Worm (Caenorhabditis elegans) whole organism, late embryonic: ENCODE measurements around the gene C16C8.11.

ENCODE experiments used
- C08G9.2 ChIP-seq: sonication (generic microtip); optimal IDR thresholded peaks from 2 replicates; lab custom pipeline; 2016; ENCODE audit warnings: mild to moderate bottlenecking, missing genetic modification characterization, moderate library complexity, missing compliant biosample characterization
- K02D7.2 ChIP-seq: sonication (generic microtip); optimal IDR thresholded peaks from 2 replicates; lab custom pipeline; 2017; ENCODE audit warnings: mild to moderate bottlenecking, missing genetic modification characterization, missing compliant biosample characterization
- K09A11.1 ChIP-seq: sonication (generic microtip); optimal IDR thresholded peaks from 2 replicates; lab custom pipeline; 2017; ENCODE audit warnings: antibody characterized with exemption, mild to moderate bottlenecking, missing genetic modification characterization, missing compliant biosample characterization; ENCODE audit not compliant: insufficient read depth
- T23F11.4 ChIP-seq: fragments of 200-800 bp; sonication (Bioruptor generic); optimal IDR thresholded peaks from 2 replicates; lab custom pipeline; 2018; ENCODE audit warnings: mild to moderate bottlenecking, missing genetic modification characterization, missing compliant biosample characterization
- Y22D7AL.16 ChIP-seq: sonication (generic microtip); optimal IDR thresholded peaks from 2 replicates; lab custom pipeline; 2016; ENCODE audit warnings: missing genetic modification characterization, missing compliant biosample characterization
- ahr-1 ChIP-seq: sonication (generic microtip); optimal IDR thresholded peaks from 2 replicates; lab custom pipeline; 2016; ENCODE audit warnings: missing genetic modification characterization, missing compliant biosample characterization
- ceh-14 ChIP-seq: sonication (generic microtip); optimal IDR thresholded peaks from 2 replicates; lab custom pipeline; 2016; ENCODE audit warnings: missing genotype, missing genetic modification characterization, missing compliant biosample characterization
- ceh-18 ChIP-seq: sonication (generic microtip); optimal IDR thresholded peaks from 2 replicates; lab custom pipeline; 2016; ENCODE audit warnings: missing genetic modification characterization, missing compliant biosample characterization
- ceh-24 ChIP-seq: sonication (generic microtip); optimal IDR thresholded peaks from 2 replicates; lab custom pipeline; 2016; ENCODE audit warnings: mild to moderate bottlenecking, missing genetic modification characterization, missing compliant biosample characterization
- ceh-45 ChIP-seq: fragments of 200-800 bp; sonication (Bioruptor generic); IDR thresholded peaks from 2 replicates; pipeline ENCODE4 v1.3.6; 2022; ENCODE audit warnings: missing genetic modification reagents, missing genetic modification characterization, missing compliant biosample characterization
- ceh-48 ChIP-seq: sonication (generic microtip); optimal IDR thresholded peaks from 2 replicates; lab custom pipeline; 2016; ENCODE audit warnings: missing genetic modification characterization, inconsistent platforms, missing compliant biosample characterization
- ceh-6 ChIP-seq: fragments of 200-800 bp; sonication (Bioruptor generic); optimal IDR thresholded peaks from 2 replicates; lab custom pipeline; 2018; ENCODE audit warnings: mild to moderate bottlenecking, missing genetic modification characterization, missing compliant biosample characterization
- ceh-9 ChIP-seq: sonication (generic microtip); optimal IDR thresholded peaks from 2 replicates; lab custom pipeline; 2016; ENCODE audit warnings: mild to moderate bottlenecking, missing genetic modification characterization, inconsistent platforms, missing compliant biosample characterization
- dmd-4 ChIP-seq: sonication (generic microtip); optimal IDR thresholded peaks from 2 replicates; lab custom pipeline; 2016; ENCODE audit warnings: borderline replicate concordance, missing genetic modification characterization, missing compliant biosample characterization
- dve-1 ChIP-seq: sonication (generic microtip); optimal IDR thresholded peaks from 2 replicates; lab custom pipeline; 2017; ENCODE audit warnings: antibody characterized with exemption, mild to moderate bottlenecking, missing genetic modification characterization, missing compliant biosample characterization
- ets-4 ChIP-seq: sonication (generic microtip); optimal IDR thresholded peaks from 2 replicates; lab custom pipeline; 2016; ENCODE audit warnings: missing genetic modification characterization, missing compliant biosample characterization
- fax-1 ChIP-seq: sonication (generic microtip); optimal IDR thresholded peaks from 2 replicates; lab custom pipeline; 2016; ENCODE audit warnings: missing genotype, missing genetic modification characterization, missing compliant biosample characterization
- fkh-10 ChIP-seq: fragments of 150-350 bp; optimal IDR thresholded peaks from 2 replicates; lab custom pipeline; 2014; ENCODE audit warnings: missing biosample characterization, missing genetic modification reagents, missing genetic modification characterization
- fkh-6 ChIP-seq: sonication (generic microtip); optimal IDR thresholded peaks from 2 replicates; lab custom pipeline; 2016; ENCODE audit warnings: missing genetic modification characterization, missing compliant biosample characterization
- gmeb-2 ChIP-seq: sonication (generic microtip); optimal IDR thresholded peaks from 2 replicates; lab custom pipeline; 2016; ENCODE audit warnings: missing genetic modification characterization, inconsistent platforms, missing compliant biosample characterization
- hlh-13 ChIP-seq: fragments of 200-800 bp; sonication (Bioruptor generic); optimal IDR thresholded peaks from 2 replicates; lab custom pipeline; 2018; ENCODE audit warnings: mild to moderate bottlenecking, missing genetic modification characterization, missing compliant biosample characterization
- hlh-15 ChIP-seq: sonication (generic microtip); optimal IDR thresholded peaks from 2 replicates; lab custom pipeline; 2016; ENCODE audit warnings: missing genetic modification characterization, missing compliant biosample characterization
- hlh-30 ChIP-seq: sonication (generic microtip); optimal IDR thresholded peaks from 2 replicates; lab custom pipeline; 2017; ENCODE audit warnings: antibody characterized with exemption, missing genetic modification characterization, missing compliant biosample characterization; ENCODE audit not compliant: insufficient read depth
- hlh-6 ChIP-seq: sonication (generic microtip); optimal IDR thresholded peaks from 2 replicates; lab custom pipeline; 2016; ENCODE audit warnings: missing genotype, missing genetic modification characterization, missing compliant biosample characterization
- lim-6 ChIP-seq: sonication (generic microtip); optimal IDR thresholded peaks from 2 replicates; lab custom pipeline; 2016; ENCODE audit warnings: missing genetic modification characterization, missing compliant biosample characterization
- nfya-1 ChIP-seq: sonication (generic microtip); optimal IDR thresholded peaks from 2 replicates; lab custom pipeline; 2017; ENCODE audit warnings: missing genetic modification characterization, mild to moderate bottlenecking, missing compliant biosample characterization, antibody characterized with exemption, moderate library complexity
- nhr-232 ChIP-seq: sonication (generic microtip); optimal IDR thresholded peaks from 2 replicates; lab custom pipeline; 2016; ENCODE audit warnings: missing genetic modification characterization, missing compliant biosample characterization
- odd-2 ChIP-seq: sonication (generic microtip); optimal IDR thresholded peaks from 2 replicates; lab custom pipeline; 2017; ENCODE audit warnings: antibody characterized with exemption, mild to moderate bottlenecking, missing genetic modification characterization, missing compliant biosample characterization
- pag-3 ChIP-seq: sonication (generic microtip); optimal IDR thresholded peaks from 2 replicates; lab custom pipeline; 2016; ENCODE audit warnings: missing compliant biosample characterization, missing genetic modification characterization, borderline replicate concordance
- pat-9 ChIP-seq: fragments of 200-800 bp; sonication (Bioruptor generic); optimal IDR thresholded peaks from 2 replicates; lab custom pipeline; 2018; ENCODE audit warnings: mild to moderate bottlenecking, missing genetic modification characterization, moderate library complexity, missing compliant biosample characterization
- pax-1 ChIP-seq: fragments of 150-350 bp; optimal IDR thresholded peaks from 2 replicates; lab custom pipeline; 2014; ENCODE audit warnings: missing biosample characterization, missing genetic modification characterization
- pha-2 ChIP-seq: sonication (generic microtip); optimal IDR thresholded peaks from 2 replicates; lab custom pipeline; 2017; ENCODE audit warnings: mild to moderate bottlenecking, missing genetic modification characterization, missing compliant biosample characterization
- pha-4 ChIP-seq: fragments of 150-350 bp; optimal IDR thresholded peaks from 2 replicates; lab custom pipeline; 2018; ENCODE audit warnings: missing biosample characterization, missing genetic modification reagents, missing genetic modification characterization
- pqm-1 ChIP-seq: sonication (generic microtip); optimal IDR thresholded peaks from 2 replicates; lab custom pipeline; 2016; ENCODE audit warnings: missing genetic modification characterization, missing compliant biosample characterization
- rnt-1 ChIP-seq: sonication (generic microtip); optimal IDR thresholded peaks from 2 replicates; lab custom pipeline; 2016; ENCODE audit warnings: missing genetic modification characterization, missing compliant biosample characterization
- sox-4 ChIP-seq: sonication (generic microtip); optimal IDR thresholded peaks from 2 replicates; lab custom pipeline; 2017; ENCODE audit warnings: mild to moderate bottlenecking, missing genetic modification characterization, inconsistent platforms, missing compliant biosample characterization
- syd-9 ChIP-seq: sonication (generic microtip); optimal IDR thresholded peaks from 2 replicates; lab custom pipeline; 2016; ENCODE audit warnings: mild to moderate bottlenecking, missing genetic modification characterization, moderate library complexity, missing compliant biosample characterization
- tbx-7 ChIP-seq: sonication (generic microtip); optimal IDR thresholded peaks from 2 replicates; lab custom pipeline; 2016; ENCODE audit warnings: missing genotype, missing genetic modification characterization, missing compliant biosample characterization
- ttx-3 ChIP-seq: sonication (generic microtip); optimal IDR thresholded peaks from 2 replicates; lab custom pipeline; 2016; ENCODE audit warnings: missing genetic modification reagents, missing genetic modification characterization, missing compliant biosample characterization
- unc-3 ChIP-seq, 2 experiments: fragments of 200-800 bp in 1 of 2; sonication (Bioruptor generic) in 1 of 2; sonication (generic microtip) in 1 of 2; conservative IDR thresholded peaks in 1 of 2; optimal IDR thresholded peaks in 1 of 2; 2 replicates each; pipeline versions ENCODE4 v1.3.6 to Lab custom; 2016 to 2022; ENCODE audit warnings: missing compliant biosample characterization in 2 of 2, missing genetic modification characterization in 2 of 2, missing genetic modification reagents in 1 of 2
- unc-42 ChIP-seq: sonication (generic microtip); optimal IDR thresholded peaks from 2 replicates; lab custom pipeline; 2016; ENCODE audit warnings: missing genotype, missing genetic modification characterization, missing compliant biosample characterization
- unc-55 ChIP-seq: sonication (generic microtip); optimal IDR thresholded peaks from 2 replicates; lab custom pipeline; 2017; ENCODE audit warnings: missing biosample characterization, missing genetic modification reagents, missing genetic modification characterization
- unc-86 ChIP-seq: sonication (generic microtip); optimal IDR thresholded peaks from 2 replicates; lab custom pipeline; 2016; ENCODE audit warnings: missing genetic modification characterization, missing compliant biosample characterization
- zip-5 ChIP-seq: sonication (generic microtip); optimal IDR thresholded peaks from 2 replicates; lab custom pipeline; 2016; ENCODE audit warnings: missing genetic modification characterization, missing compliant biosample characterization

C16C8.11 gene

ce11 chrII:3434893-3435503, 18.5 kb upstream of the C16C8.11 start:
- TF ChIP-seq ceh-18 (tag; lab: Kevin White, UChicago) (no peak), odd-2 (tag; lab: Kevin White, UChicago) (no peak), hlh-30 (no peak), ceh-14 (tag; lab: Kevin White, UChicago) (no peak), hlh-15 (tag; lab: Kevin White, UChicago) (no peak), nfya-1 (tag; lab: Kevin White, UChicago) (no peak), ttx-3 (tag; lab: Kevin White, UChicago) (no peak), dve-1 (tag; lab: Kevin White, UChicago) (no peak), pax-1 (no peak), hlh-6 (tag; lab: Kevin White, UChicago) (no peak), unc-86 (tag; lab: Kevin White, UChicago) (no peak), Y22D7AL.16 (no peak), unc-3 (GFP tag; conservative IDR thresholded peaks at IDR 0.05; lab: Robert Waterston, UW) (no peak), unc-3 (tag; optimal IDR thresholded peaks at IDR 0.05; lab: Kevin White, UChicago) (no peak), fax-1 (tag; lab: Kevin White, UChicago) (no peak), unc-55 (no peak), fkh-6 (tag; lab: Kevin White, UChicago) (no peak), pag-3 (tag; lab: Kevin White, UChicago) (no peak)

ce11 chrII:3436412-3436811, 17.1 kb upstream of the C16C8.11 start, which contains the start of gene skpo-2:
Gene skpo-2, minus strand, starts transcription at chrII:3436512.
- TF ChIP-seq unc-3 (GFP tag; conservative IDR thresholded peaks at IDR 0.05; lab: Robert Waterston, UW) (no peak), unc-3 (tag; optimal IDR thresholded peaks at IDR 0.05; lab: Kevin White, UChicago) (no peak), gmeb-2 (no peak), pag-3 (tag; lab: Kevin White, UChicago) (no peak), ceh-14 (tag; lab: Kevin White, UChicago) (no peak), pha-4 (tag; lab: Kevin White, UChicago) (no peak), lim-6 (tag; lab: Kevin White, UChicago) (no peak), ahr-1 (tag; lab: Kevin White, UChicago) (no peak), pat-9 (tag; lab: Kevin White, UChicago) (no peak), unc-55 (no peak)

- TF ChIP-seq zip-5 (no peak), fax-1 (tag; lab: Kevin White, UChicago) (no peak), sox-4 (tag; lab: Kevin White, UChicago) (no peak), pag-3 (tag; lab: Kevin White, UChicago) (no peak), ceh-48 (no peak), gmeb-2 (no peak), C08G9.2 (no peak), pqm-1 (no peak), ets-4 (tag; lab: Kevin White, UChicago) (no peak), nhr-232 (tag; lab: Kevin White, UChicago) (no peak), rnt-1 (tag; lab: Kevin White, UChicago) (no peak), lim-6 (tag; lab: Kevin White, UChicago) (no peak), K02D7.2 (no peak), pha-4 (tag; lab: Kevin White, UChicago) (no peak), odd-2 (tag; lab: Kevin White, UChicago) (no peak), K09A11.1 (no peak), ceh-6 (GFP tag; lab: Kevin White, UChicago) (no peak)
Measured at ce11 chrII:3437393-3437792, 16.1 kb upstream of the C16C8.11 start.

- TF ChIP-seq ttx-3 (tag; lab: Kevin White, UChicago) (no peak), hlh-13 (GFP tag; lab: Kevin White, UChicago) (no peak), unc-42 (no peak), ceh-45 (GFP tag; lab: Robert Waterston, UW) (no peak), ceh-6 (GFP tag; lab: Kevin White, UChicago) (no peak), dmd-4 (no peak), ceh-48 (no peak), syd-9 (tag; lab: Kevin White, UChicago) (no peak), lim-6 (tag; lab: Kevin White, UChicago) (no peak), ceh-18 (tag; lab: Kevin White, UChicago) (no peak), tbx-7 (tag; lab: Kevin White, UChicago) (no peak), fkh-10 (GFP tag; lab: Kevin White, UChicago) (no peak), pax-1 (no peak), unc-86 (tag; lab: Kevin White, UChicago) (no peak), T23F11.4 (no peak), ahr-1 (tag; lab: Kevin White, UChicago) (no peak), ceh-24 (no peak), pat-9 (tag; lab: Kevin White, UChicago) (no peak), ceh-9 (no peak), pha-2 (tag; lab: Kevin White, UChicago) (no peak)
- TF ChIP-seq, all 69 proteins: peak for 0
Measured at ce11 chrII:3438280-3438679, 15.2 kb upstream of the C16C8.11 start.
